Worm (Caenorhabditis elegans) whole organism, L3 larva: ENCODE data around the gene F18E9.7.

Experiments used
- ceh-82 ChIP-seq: fragments of 150-350 bp; optimal IDR thresholded peaks from 2 replicates; lab custom pipeline; 2014; ENCODE audit warnings: missing biosample characterization, missing genetic modification characterization
- nhr-28 ChIP-seq: fragments of 150-350 bp; optimal IDR thresholded peaks from 2 replicates; lab custom pipeline; 2014; ENCODE audit warnings: missing biosample characterization, missing genetic modification characterization
- pqm-1 ChIP-seq: fragments of 150-350 bp; optimal IDR thresholded peaks from 2 replicates; lab custom pipeline; 2017; ENCODE audit warnings: missing biosample characterization, missing genetic modification characterization, inconsistent platforms

DNA sequence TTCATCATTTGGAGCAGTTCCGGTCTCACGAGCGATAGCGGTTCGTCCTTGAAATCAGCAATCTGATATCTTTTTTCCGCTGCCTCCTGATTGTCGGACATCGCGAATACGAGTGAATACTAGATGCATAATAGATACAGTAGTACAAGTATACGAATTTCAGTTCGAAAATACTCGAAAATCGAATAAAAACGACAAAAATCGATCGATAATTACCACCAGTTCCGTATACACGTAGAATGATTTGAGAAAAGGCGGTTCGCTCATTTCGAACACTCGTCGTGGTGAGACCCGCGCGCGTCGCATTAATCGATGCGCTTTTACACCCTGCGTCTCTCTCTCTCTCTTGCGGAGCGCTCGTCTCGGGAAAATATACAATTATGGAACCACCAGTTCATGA, 49.5 kb upstream of the F18E9.7 start, which contains the start of gene F12D9.2:
- TF ChIP-seq pqm-1 (tag; lab: Kevin White, UChicago), result no peak
- no peak for TF ChIP-seq ceh-82 (tag; lab: Kevin White, UChicago)
- TF ChIP-seq nhr-28 (tag; lab: Kevin White, UChicago), result no peak
